Fruit fly (Drosophila melanogaster): ENCODE data around the gene CG42502.

Gene CG42502

DNA sequence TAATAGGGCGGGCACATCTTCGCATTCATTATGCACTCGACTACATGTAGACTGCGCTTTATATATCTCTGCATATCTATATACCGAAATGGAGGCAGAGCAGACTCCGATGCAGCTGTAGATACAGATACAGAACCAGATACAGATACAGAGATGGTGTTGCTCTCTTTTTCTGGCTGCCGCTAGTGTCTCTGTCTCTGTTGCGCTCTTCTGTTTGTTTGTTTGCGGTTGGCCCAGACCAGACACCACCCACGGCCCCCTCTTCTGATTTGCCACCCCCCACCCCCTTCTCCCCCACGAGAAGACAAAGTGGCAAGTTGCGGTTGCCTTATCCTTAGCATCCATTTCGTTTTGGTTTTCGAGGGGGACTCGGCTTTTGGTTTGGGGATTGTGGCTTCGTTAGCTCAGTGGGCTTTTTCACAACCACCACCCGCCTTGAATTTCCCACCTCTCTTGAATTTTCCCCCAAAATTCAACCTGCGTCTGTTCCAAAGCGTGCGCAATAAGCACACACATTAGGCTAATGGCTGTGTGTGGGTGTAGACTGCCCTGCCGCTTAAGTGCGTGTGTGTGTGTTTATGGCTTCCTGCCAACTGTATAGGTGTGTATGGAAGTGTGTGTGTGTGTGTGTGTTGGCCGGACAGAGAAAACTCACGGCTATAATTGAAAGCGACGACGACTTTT is 27.6 kb downstream of the CG42502 start:
- TF ChIP-seq sob (GFP tag; IDR thresholded peaks at IDR 0.05) (no peak), Nf-YB (GFP tag; optimal IDR thresholded peaks at IDR 0.05) (peak; percentile 94), CG10321 (GFP tag; IDR thresholded peaks at IDR 0.05) (0 out of 2 replicates have a peak, but pooled peaks have one; percentile 39), cad (GFP tag; optimal IDR thresholded peaks at IDR 0.05) (peak; percentile 9), Scr (GFP tag; IDR thresholded peaks at IDR 0.05; ENCODE audit: partially characterized antibody) (no peak), Dref (GFP tag; IDR thresholded peaks at IDR 0.05) (no peak), sens (GFP tag) (peak; percentile 30), zen (tag; optimal IDR thresholded peaks at IDR 0.05) (peak; percentile 1), wdn (GFP tag; IDR thresholded peaks at IDR 0.05) (no peak), bowl (GFP tag; IDR thresholded peaks at IDR 0.05) (no peak), cg (GFP tag; optimal IDR thresholded peaks at IDR 0.05) (peak; percentile 63), Adf1 (GFP tag; IDR thresholded peaks at IDR 0.05) (peak; percentile 19; the same call in 1 of the 2 replicates), CG2116 (GFP tag; optimal IDR thresholded peaks at IDR 0.05) (no peak), bigmax (GFP tag; optimal IDR thresholded peaks at IDR 0.05) (no peak), Nf-YC (tag; optimal IDR thresholded peaks at IDR 0.05) (peak; percentile 92), Nf-YA (GFP tag; IDR thresholded peaks at IDR 0.05) (0 out of 2 replicates have a peak, but pooled peaks have one; percentile 17), Xbp1 (GFP tag; optimal IDR thresholded peaks at IDR 0.05) (no peak), Deaf1 (tag; optimal IDR thresholded peaks at IDR 0.05) (peak; percentile 50), crol (GFP tag; IDR thresholded peaks at IDR 0.05) (peak; percentile 82), run (tag; optimal IDR thresholded peaks at IDR 0.05) (peak; percentile 5), Jarid2 (GFP tag; optimal IDR thresholded peaks at IDR 0.05) (peak; percentile 24), ewg (GFP tag; optimal IDR thresholded peaks at IDR 0.05) (peak; percentile 28), Med (GFP tag) (peak; percentile 61), abd-A (tag; optimal IDR thresholded peaks at IDR 0.05) (peak; percentile 74)

DNA sequence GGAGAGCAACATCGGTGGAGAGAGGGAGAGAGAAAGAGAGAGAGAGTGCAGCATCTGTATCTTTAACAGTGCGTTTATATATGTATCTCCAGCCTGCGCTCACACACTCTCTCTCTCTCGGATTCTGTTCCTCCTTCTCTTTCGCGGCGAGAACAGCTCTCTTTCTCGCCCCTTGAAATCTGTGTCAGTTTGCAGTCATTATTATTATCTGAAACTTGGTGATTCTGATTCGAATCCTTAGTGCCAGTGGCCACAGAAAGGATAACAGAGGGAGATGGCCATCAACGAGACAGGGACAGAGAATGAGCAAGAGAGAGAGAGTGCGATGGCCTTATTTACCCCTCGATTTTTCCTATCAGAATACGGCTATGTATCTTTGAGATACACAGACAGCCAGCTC is 28.1 kb downstream of the CG42502 start:
- TF ChIP-seq amos (GFP tag; IDR thresholded peaks at IDR 0.05; ENCODE audit: partially characterized antibody) (no peak), yki (optimal IDR thresholded peaks at IDR 0.05) (peak; percentile 84), Meics (GFP tag; optimal IDR thresholded peaks at IDR 0.05) (no peak), chinmo (GFP tag; IDR thresholded peaks at IDR 0.05; ENCODE audit: partially characterized antibody) (0 out of 4 replicates have a peak, but pooled peaks have one; percentile 17), vvl (GFP tag; IDR thresholded peaks at IDR 0.05) (no peak), Nf-YC (tag; optimal IDR thresholded peaks at IDR 0.05) (peak; percentile 95), Deaf1 (tag; optimal IDR thresholded peaks at IDR 0.05) (peak; percentile 33), Elba2 (GFP tag; optimal IDR thresholded peaks at IDR 0.05) (peak; percentile 29), tll (GFP tag; optimal IDR thresholded peaks at IDR 0.05) (peak; percentile 66 to 85), sens (GFP tag) (peak; percentile 74), pros (GFP tag; optimal IDR thresholded peaks at IDR 0.05) (peak; percentile 88), CG14050 (GFP tag; IDR thresholded peaks at IDR 0.05) (no peak), seq (GFP tag; IDR thresholded peaks at IDR 0.05) (peak; percentile 55), otp (GFP tag; IDR thresholded peaks at IDR 0.05) (no peak), insv (GFP tag; optimal IDR thresholded peaks at IDR 0.05) (peak; percentile 95 to 98), CG10321 (GFP tag; IDR thresholded peaks at IDR 0.05) (peak; percentile 61), gcm2 (GFP tag; optimal IDR thresholded peaks at IDR 0.05) (no peak), ewg (GFP tag; optimal IDR thresholded peaks at IDR 0.05) (peak; percentile 24), grn (GFP tag; optimal IDR thresholded peaks at IDR 0.05) (peak; percentile 47), Trl (optimal IDR thresholded peaks at IDR 0.05) (peak; percentile 74 to 97), Trl (GFP tag; optimal IDR thresholded peaks at IDR 0.05) (peak; percentile 12), D (optimal IDR thresholded peaks at IDR 0.05) (peak; percentile 92), D (GFP tag; optimal IDR thresholded peaks at IDR 0.05) (no peak), pan (optimal IDR thresholded peaks at IDR 0.05) (no peak), pan (GFP tag; optimal IDR thresholded peaks at IDR 0.05 in 1 of 2, IDR thresholded peaks at IDR 0.05 in 1 of 2) (no peak), HmgZ (tag; optimal IDR thresholded peaks at IDR 0.05) (no peak), Dll (GFP tag; IDR thresholded peaks at IDR 0.05; ENCODE audit: partially characterized antibody) (no peak), cg (GFP tag; optimal IDR thresholded peaks at IDR 0.05) (peak; percentile 40), crol (GFP tag; IDR thresholded peaks at IDR 0.05) (peak; percentile 3; the same call in 1 of the 2 replicates), zen (tag; optimal IDR thresholded peaks at IDR 0.05) (peak; percentile 88), Nf-YB (GFP tag; optimal IDR thresholded peaks at IDR 0.05) (peak; percentile 95), fd64A (GFP tag; optimal IDR thresholded peaks at IDR 0.05) (no peak), shn (GFP tag; optimal IDR thresholded peaks at IDR 0.05) (no peak), H2.0 (GFP tag; IDR thresholded peaks at IDR 0.05) (no peak)
